Worm (Caenorhabditis elegans): ENCODE data around the gene romo-1.

The romo-1 gene

DNA sequence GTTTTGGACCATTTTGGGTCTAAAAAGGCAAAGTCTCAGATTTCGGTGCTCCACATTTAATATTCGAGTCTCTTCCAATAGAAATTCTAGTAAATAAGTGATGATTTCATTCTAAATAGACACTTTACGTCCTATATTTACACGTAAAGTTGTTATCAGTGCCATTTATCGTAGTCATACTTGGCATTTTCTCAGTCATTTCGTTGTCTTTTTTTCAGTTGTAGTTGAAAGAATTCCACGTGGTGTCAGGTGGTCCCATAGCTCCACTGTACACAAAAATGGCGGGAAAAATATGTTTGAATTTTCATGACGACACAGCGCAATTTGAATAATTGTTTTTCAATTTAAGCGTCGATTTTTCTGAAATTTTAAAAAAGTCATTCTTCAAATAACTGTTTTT lies 47.3 kb downstream of the romo-1 start:
- no peak for TF ChIP-seq hmg-4 (GFP tag; optimal IDR thresholded peaks at IDR 0.05)
- TF ChIP-seq hnd-1 (tag; optimal IDR thresholded peaks at IDR 0.05), result no peak
- TF ChIP-seq pes-1 (GFP tag; IDR thresholded peaks at IDR 0.05), result no peak
- TF ChIP-seq sea-1 (GFP tag; conservative IDR thresholded peaks at IDR 0.05), result no peak
- no peak for TF ChIP-seq B0310.2 (tag; optimal IDR thresholded peaks at IDR 0.05)
- TF ChIP-seq hmbx-1 (tag; optimal IDR thresholded peaks at IDR 0.05), result no peak
- no peak for TF ChIP-seq ets-7 (tag; optimal IDR thresholded peaks at IDR 0.05)

DNA sequence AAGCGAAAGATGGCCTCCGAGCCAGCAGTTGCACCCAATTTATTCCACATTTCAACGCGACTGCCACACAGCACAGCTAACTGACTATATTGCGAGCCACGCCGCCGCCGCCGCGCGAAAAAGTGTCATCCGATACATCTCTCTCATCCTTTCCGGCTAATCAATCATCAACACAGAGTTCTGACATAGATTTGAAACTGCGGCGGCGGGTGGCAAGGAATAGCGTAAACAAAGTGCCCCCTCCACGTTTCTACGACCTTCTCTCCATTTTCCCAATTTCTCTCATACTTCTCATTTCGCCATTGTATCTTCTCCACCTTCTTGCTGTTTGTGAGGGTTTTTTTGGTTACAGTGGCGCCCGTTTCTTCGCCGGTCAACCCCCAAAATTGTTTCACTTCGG lies 48.3 kb downstream of the romo-1 start:
- TF ChIP-seq tra-4 (tag; optimal IDR thresholded peaks at IDR 0.05) (no peak), tbx-11 (GFP tag; IDR thresholded peaks at IDR 0.05) (no peak), ets-7 (tag; optimal IDR thresholded peaks at IDR 0.05) (no peak), ceh-36 (tag; optimal IDR thresholded peaks at IDR 0.05) (no peak), pes-1 (GFP tag; IDR thresholded peaks at IDR 0.05) (no peak), hmg-4 (GFP tag; optimal IDR thresholded peaks at IDR 0.05) (no peak), hmbx-1 (tag; optimal IDR thresholded peaks at IDR 0.05) (no peak), ceh-13 (GFP tag; optimal IDR thresholded peaks at IDR 0.05) (no peak), scrt-1 (GFP tag; IDR thresholded peaks at IDR 0.05) (no peak), tbx-37 (GFP tag; conservative IDR thresholded peaks at IDR 0.05) (no peak), sea-1 (GFP tag; conservative IDR thresholded peaks at IDR 0.05) (no peak), B0310.2 (tag; optimal IDR thresholded peaks at IDR 0.05) (no peak), flt-1 (GFP tag; IDR thresholded peaks at IDR 0.05) (no peak)

DNA sequence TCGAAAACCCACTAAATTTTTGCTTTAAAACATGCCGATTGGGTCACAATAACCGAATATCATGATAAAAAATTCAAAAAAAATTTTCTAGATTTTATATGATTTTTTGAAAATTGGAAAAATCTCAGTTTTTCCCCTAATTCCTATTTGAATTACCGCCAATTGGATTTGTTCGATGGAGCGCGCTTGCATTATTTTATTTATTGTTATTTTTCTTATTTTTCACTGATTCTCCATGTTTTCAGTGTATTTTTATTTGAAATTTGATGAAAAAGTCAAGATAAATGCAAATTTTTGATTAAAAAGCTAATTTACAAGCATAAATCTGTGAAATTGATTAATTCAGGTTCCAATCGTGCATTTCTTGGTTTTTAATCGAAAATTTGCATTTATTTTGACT lies 49.6 kb downstream of the romo-1 start:
- TF ChIP-seq hmg-4 (GFP tag; optimal IDR thresholded peaks at IDR 0.05) (no peak), tra-4 (tag; optimal IDR thresholded peaks at IDR 0.05) (no peak), tbx-11 (GFP tag; IDR thresholded peaks at IDR 0.05) (no peak), sea-1 (GFP tag; conservative IDR thresholded peaks at IDR 0.05) (no peak)
